Fruit fly (Drosophila melanogaster) whole organism, embryonic: ENCODE results near the gene CG33986.

ENCODE experiments used
- Bgb ChIP-seq: fragments of 200-800 bp; sonication (Bioruptor generic); IDR thresholded peaks from 2 replicates; pipeline ENCODE4 v1.3.6; 2022; ENCODE audit warnings: missing biosample characterization, missing genetic modification characterization; ENCODE audit not compliant: partially characterized antibody
- CG32767 ChIP-seq: fragments of 200-800 bp; sonication (Bioruptor generic); IDR thresholded peaks from 2 replicates; pipeline ENCODE4 v1.3.6; 2022; ENCODE audit warnings: missing biosample characterization, missing genetic modification characterization
- CG3407 ChIP-seq: fragments of 200-800 bp; sonication (Bioruptor generic); optimal IDR thresholded peaks from 2 replicates; lab custom pipeline; 2018; ENCODE audit warnings: missing biosample characterization, mild to moderate bottlenecking, missing genetic modification characterization
- CG9817 ChIP-seq: fragments of 200-800 bp; sonication (Bioruptor generic); optimal IDR thresholded peaks from 2 replicates; lab custom pipeline; 2018; ENCODE audit warnings: missing biosample characterization, mild to moderate bottlenecking, missing genetic modification characterization, moderate library complexity
- Dbx ChIP-seq: fragments of 200-800 bp; sonication (Bioruptor generic); IDR thresholded peaks from 3 replicates; pipeline ENCODE4 v1.3.6; 2022; ENCODE audit warnings: missing biosample characterization, missing genetic modification characterization
- HLH3B ChIP-seq: fragments of 200-800 bp; sonication (Bioruptor generic); IDR thresholded peaks from 2 replicates; pipeline ENCODE4 v1.3.6; 2022; ENCODE audit warnings: missing biosample characterization, missing genetic modification characterization
- lbe ChIP-seq: fragments of 200-800 bp; sonication (Bioruptor generic); optimal IDR thresholded peaks from 2 replicates; lab custom pipeline; 2016; ENCODE audit warnings: missing biosample characterization, mild to moderate bottlenecking, missing genetic modification characterization
- nerfin-2 ChIP-seq: fragments of 200-800 bp; sonication (Bioruptor generic); IDR thresholded peaks from 2 replicates; pipeline ENCODE4 v1.3.6; 2022; ENCODE audit warnings: missing biosample characterization, missing genetic modification characterization; ENCODE audit not compliant: partially characterized antibody
- psq ChIP-seq: fragments of 200-800 bp; sonication (Bioruptor generic); optimal IDR thresholded peaks from 2 replicates; lab custom pipeline; 2017; ENCODE audit warnings: missing biosample characterization, missing genetic modification characterization
- trem ChIP-seq: fragments of 200-800 bp; optimal IDR thresholded peaks from 3 replicates; lab custom pipeline; 2019; ENCODE audit warnings: missing biosample characterization, mild to moderate bottlenecking, missing genetic modification characterization, moderate library complexity

- no peak for TF ChIP-seq CG9817 (tag; lab: Kevin White, UChicago)
- no peak for TF ChIP-seq lbe (GFP tag; lab: Kevin White, UChicago)
- no peak for TF ChIP-seq psq (GFP tag; lab: Kevin White, UChicago)
- no peak for TF ChIP-seq trem (tag; lab: Kevin White, UChicago)
- TF ChIP-seq CG3407 (GFP tag; lab: Kevin White, UChicago), result no peak
- TF ChIP-seq nerfin-2 (GFP tag; lab: Robert Waterston, UW), result no peak
- TF ChIP-seq Dbx (GFP tag; lab: Robert Waterston, UW), result no peak
- no peak for TF ChIP-seq HLH3B (GFP tag; lab: Robert Waterston, UW)
- TF ChIP-seq CG32767 (GFP tag; lab: Robert Waterston, UW), result no peak
- no peak for TF ChIP-seq Bgb (GFP tag; lab: Robert Waterston, UW)
These were observed 13.8 kb upstream of the CG33986 start for dm6 chr3L:15538582-15539490.
